Worm (Caenorhabditis elegans) whole organism, late embryonic: ENCODE results near the gene madf-3.

ENCODE experiments used
- F13H6.1 ChIP-seq: sonication (generic microtip); optimal IDR thresholded peaks from 2 replicates; lab custom pipeline; 2016; ENCODE audit warnings: missing genetic modification characterization, missing compliant biosample characterization
- K09A11.1 ChIP-seq: sonication (generic microtip); optimal IDR thresholded peaks from 2 replicates; lab custom pipeline; 2017; ENCODE audit warnings: antibody characterized with exemption, mild to moderate bottlenecking, missing genetic modification characterization, missing compliant biosample characterization; ENCODE audit not compliant: insufficient read depth
- ceh-6 ChIP-seq: fragments of 200-800 bp; sonication (Bioruptor generic); optimal IDR thresholded peaks from 2 replicates; lab custom pipeline; 2018; ENCODE audit warnings: mild to moderate bottlenecking, missing genetic modification characterization, missing compliant biosample characterization
- fkh-10 ChIP-seq: fragments of 150-350 bp; optimal IDR thresholded peaks from 2 replicates; lab custom pipeline; 2014; ENCODE audit warnings: missing biosample characterization, missing genetic modification reagents, missing genetic modification characterization
- pqm-1 ChIP-seq: sonication (generic microtip); optimal IDR thresholded peaks from 2 replicates; lab custom pipeline; 2016; ENCODE audit warnings: missing genetic modification characterization, missing compliant biosample characterization
- sdc-2 ChIP-seq: sonication (generic microtip); optimal IDR thresholded peaks from 2 replicates; lab custom pipeline; 2016; ENCODE audit warnings: missing genotype, missing genetic modification characterization, missing compliant biosample characterization
- ttx-3 ChIP-seq: sonication (generic microtip); optimal IDR thresholded peaks from 2 replicates; lab custom pipeline; 2016; ENCODE audit warnings: missing genetic modification reagents, missing genetic modification characterization, missing compliant biosample characterization

ce11 chrII:4344317-4344716 lies 9.8 kb downstream of the madf-3 start:
- TF ChIP-seq K09A11.1 (tag; lab: Kevin White, UChicago) (no peak), sdc-2 (no peak), fkh-10 (GFP tag; lab: Kevin White, UChicago) (no peak), F13H6.1 (tag; lab: Kevin White, UChicago) (no peak), ceh-6 (no peak), pqm-1 (tag; lab: Kevin White, UChicago) (no peak), ttx-3 (tag; lab: Kevin White, UChicago) (no peak)
